Worm (Caenorhabditis elegans) whole organism, late embryonic: ENCODE results near the gene F14H3.15.

Experiments
- C38D4.7 ChIP-seq: fragments of 200-800 bp; sonication (Bioruptor generic); optimal IDR thresholded peaks from 2 replicates; lab custom pipeline; 2018; ENCODE audit warnings: mild to moderate bottlenecking, missing genetic modification characterization, moderate library complexity, missing compliant biosample characterization
- F13H6.1 ChIP-seq: sonication (generic microtip); optimal IDR thresholded peaks from 2 replicates; lab custom pipeline; 2016; ENCODE audit warnings: missing genetic modification characterization, missing compliant biosample characterization
- K09A11.1 ChIP-seq: sonication (generic microtip); optimal IDR thresholded peaks from 2 replicates; lab custom pipeline; 2017; ENCODE audit warnings: antibody characterized with exemption, mild to moderate bottlenecking, missing genetic modification characterization, missing compliant biosample characterization; ENCODE audit not compliant: insufficient read depth
- Y22D7AL.16 ChIP-seq: sonication (generic microtip); optimal IDR thresholded peaks from 2 replicates; lab custom pipeline; 2016; ENCODE audit warnings: missing genetic modification characterization, missing compliant biosample characterization
- ahr-1 ChIP-seq: sonication (generic microtip); optimal IDR thresholded peaks from 2 replicates; lab custom pipeline; 2016; ENCODE audit warnings: missing genetic modification characterization, missing compliant biosample characterization
- ceh-14 ChIP-seq: sonication (generic microtip); optimal IDR thresholded peaks from 2 replicates; lab custom pipeline; 2016; ENCODE audit warnings: missing genotype, missing genetic modification characterization, missing compliant biosample characterization
- ceh-19 ChIP-seq: fragments of 200-800 bp; sonication (Bioruptor generic); optimal IDR thresholded peaks from 2 replicates; lab custom pipeline; 2018; ENCODE audit warnings: mild to moderate bottlenecking, missing genetic modification characterization, missing compliant biosample characterization
- ceh-2 ChIP-seq: sonication (generic microtip); optimal IDR thresholded peaks from 2 replicates; lab custom pipeline; 2016; ENCODE audit warnings: missing genotype, missing genetic modification characterization, missing compliant biosample characterization
- ceh-22 ChIP-seq: sonication (generic microtip); optimal IDR thresholded peaks from 2 replicates; lab custom pipeline; 2017; ENCODE audit warnings: missing biosample characterization, missing genetic modification characterization
- ceh-24 ChIP-seq: sonication (generic microtip); optimal IDR thresholded peaks from 2 replicates; lab custom pipeline; 2016; ENCODE audit warnings: mild to moderate bottlenecking, missing genetic modification characterization, missing compliant biosample characterization
- ceh-30 ChIP-seq: fragments of 150-350 bp; optimal IDR thresholded peaks from 2 replicates; lab custom pipeline; 2014; ENCODE audit warnings: missing biosample characterization, missing genetic modification characterization
- ceh-48 ChIP-seq: sonication (generic microtip); optimal IDR thresholded peaks from 2 replicates; lab custom pipeline; 2016; ENCODE audit warnings: missing genetic modification characterization, inconsistent platforms, missing compliant biosample characterization
- ceh-6 ChIP-seq: fragments of 200-800 bp; sonication (Bioruptor generic); optimal IDR thresholded peaks from 2 replicates; lab custom pipeline; 2018; ENCODE audit warnings: mild to moderate bottlenecking, missing genetic modification characterization, missing compliant biosample characterization
- dmd-4 ChIP-seq: sonication (generic microtip); optimal IDR thresholded peaks from 2 replicates; lab custom pipeline; 2016; ENCODE audit warnings: borderline replicate concordance, missing genetic modification characterization, missing compliant biosample characterization
- fax-1 ChIP-seq: sonication (generic microtip); optimal IDR thresholded peaks from 2 replicates; lab custom pipeline; 2016; ENCODE audit warnings: missing genotype, missing genetic modification characterization, missing compliant biosample characterization
- hlh-30 ChIP-seq: sonication (generic microtip); optimal IDR thresholded peaks from 2 replicates; lab custom pipeline; 2017; ENCODE audit warnings: antibody characterized with exemption, missing genetic modification characterization, missing compliant biosample characterization; ENCODE audit not compliant: insufficient read depth
- hlh-6 ChIP-seq: sonication (generic microtip); optimal IDR thresholded peaks from 2 replicates; lab custom pipeline; 2016; ENCODE audit warnings: missing genotype, missing genetic modification characterization, missing compliant biosample characterization
- hlh-8 ChIP-seq: sonication (generic microtip); optimal IDR thresholded peaks from 2 replicates; lab custom pipeline; 2016; ENCODE audit warnings: missing genotype, missing genetic modification characterization, missing compliant biosample characterization
- lim-6 ChIP-seq: sonication (generic microtip); optimal IDR thresholded peaks from 2 replicates; lab custom pipeline; 2016; ENCODE audit warnings: missing genetic modification characterization, missing compliant biosample characterization
- madf-2 ChIP-seq: sonication (generic microtip); optimal IDR thresholded peaks from 2 replicates; lab custom pipeline; 2017; ENCODE audit warnings: missing genetic modification characterization, missing compliant biosample characterization
- nfya-1 ChIP-seq: sonication (generic microtip); optimal IDR thresholded peaks from 2 replicates; lab custom pipeline; 2017; ENCODE audit warnings: missing genetic modification characterization, mild to moderate bottlenecking, missing compliant biosample characterization, antibody characterized with exemption, moderate library complexity
- nhr-11 ChIP-seq: fragments of 150-350 bp; optimal IDR thresholded peaks from 2 replicates; lab custom pipeline; 2014; ENCODE audit warnings: missing biosample characterization, missing genetic modification characterization
- nhr-232 ChIP-seq: sonication (generic microtip); optimal IDR thresholded peaks from 2 replicates; lab custom pipeline; 2016; ENCODE audit warnings: missing genetic modification characterization, missing compliant biosample characterization
- pag-3 ChIP-seq: sonication (generic microtip); optimal IDR thresholded peaks from 2 replicates; lab custom pipeline; 2016; ENCODE audit warnings: missing compliant biosample characterization, missing genetic modification characterization, borderline replicate concordance
- pha-2 ChIP-seq: sonication (generic microtip); optimal IDR thresholded peaks from 2 replicates; lab custom pipeline; 2017; ENCODE audit warnings: mild to moderate bottlenecking, missing genetic modification characterization, missing compliant biosample characterization
- pqm-1 ChIP-seq: sonication (generic microtip); optimal IDR thresholded peaks from 2 replicates; lab custom pipeline; 2016; ENCODE audit warnings: missing genetic modification characterization, missing compliant biosample characterization
- pros-1 ChIP-seq: fragments of 150-350 bp; optimal IDR thresholded peaks from 2 replicates; lab custom pipeline; 2014; ENCODE audit warnings: missing biosample characterization, missing genetic modification reagents, missing genetic modification characterization
- ref-2 ChIP-seq: sonication (generic microtip); optimal IDR thresholded peaks from 2 replicates; lab custom pipeline; 2016; ENCODE audit warnings: missing genetic modification characterization, missing compliant biosample characterization
- sox-4 ChIP-seq: sonication (generic microtip); optimal IDR thresholded peaks from 2 replicates; lab custom pipeline; 2017; ENCODE audit warnings: mild to moderate bottlenecking, missing genetic modification characterization, inconsistent platforms, missing compliant biosample characterization
- syd-9 ChIP-seq: sonication (generic microtip); optimal IDR thresholded peaks from 2 replicates; lab custom pipeline; 2016; ENCODE audit warnings: mild to moderate bottlenecking, missing genetic modification characterization, moderate library complexity, missing compliant biosample characterization
- tbx-7 ChIP-seq: sonication (generic microtip); optimal IDR thresholded peaks from 2 replicates; lab custom pipeline; 2016; ENCODE audit warnings: missing genotype, missing genetic modification characterization, missing compliant biosample characterization
- ttx-3 ChIP-seq: sonication (generic microtip); optimal IDR thresholded peaks from 2 replicates; lab custom pipeline; 2016; ENCODE audit warnings: missing genetic modification reagents, missing genetic modification characterization, missing compliant biosample characterization
- unc-55 ChIP-seq: sonication (generic microtip); optimal IDR thresholded peaks from 2 replicates; lab custom pipeline; 2017; ENCODE audit warnings: missing biosample characterization, missing genetic modification reagents, missing genetic modification characterization
- unc-86 ChIP-seq: sonication (generic microtip); optimal IDR thresholded peaks from 2 replicates; lab custom pipeline; 2016; ENCODE audit warnings: missing genetic modification characterization, missing compliant biosample characterization
- ztf-16 ChIP-seq: sonication (generic microtip); optimal IDR thresholded peaks from 2 replicates; lab custom pipeline; 2017; ENCODE audit warnings: missing genetic modification characterization, missing compliant biosample characterization

F14H3.15 gene

ce11 chrV:16036166-16036565, 23.9 kb downstream of the F14H3.15 start, which contains the start of gene T10C6.10 (continued):
- no peak for TF ChIP-seq lim-6 (tag; lab: Kevin White, UChicago)

ce11 chrV:16033491-16033890, 26.5 kb downstream of the F14H3.15 start:
- TF ChIP-seq ceh-2 (tag; lab: Kevin White, UChicago) (no peak), dmd-4 (tag; lab: Kevin White, UChicago) (no peak), hlh-6 (tag; lab: Kevin White, UChicago) (no peak)

ce11 chrV:16032761-16033160, 27.3 kb downstream of the F14H3.15 start, which contains the start of gene T10C6.16:
Gene T10C6.16 (minus strand): TSS chrV:16033005.
- no peak for TF ChIP-seq nhr-11
- no peak for TF ChIP-seq hlh-30 (tag; lab: Kevin White, UChicago)
- TF ChIP-seq K09A11.1 (tag; lab: Kevin White, UChicago), result no peak
- no peak for TF ChIP-seq ref-2 (tag; lab: Kevin White, UChicago)
- TF ChIP-seq fax-1 (tag; lab: Kevin White, UChicago), result no peak
- TF ChIP-seq unc-55 (GFP tag; lab: Kevin White, UChicago), result no peak
- no peak for TF ChIP-seq unc-86 (tag; lab: Kevin White, UChicago)
- no peak for TF ChIP-seq ahr-1 (tag; lab: Kevin White, UChicago)
- TF ChIP-seq F13H6.1 (tag; lab: Kevin White, UChicago), result no peak
- no peak for TF ChIP-seq C38D4.7
- TF ChIP-seq ceh-48 (tag; lab: Kevin White, UChicago), result no peak
- no peak for TF ChIP-seq nhr-232 (tag; lab: Kevin White, UChicago)
- TF ChIP-seq pha-2 (tag; lab: Kevin White, UChicago), result no peak
- TF ChIP-seq pag-3 (tag; lab: Kevin White, UChicago), result no peak
- no peak for TF ChIP-seq Y22D7AL.16 (tag; lab: Kevin White, UChicago)
- TF ChIP-seq ceh-14 (tag; lab: Kevin White, UChicago), result no peak
- TF ChIP-seq ceh-30, result no peak
- TF ChIP-seq ceh-19 (GFP tag; lab: Kevin White, UChicago), result no peak

ce11 chrV:16031571-16031970, 28.5 kb downstream of the F14H3.15 start, which contains the start of gene T10C6.7:
Gene T10C6.7 (minus strand): TSS chrV:16031713.
- TF ChIP-seq pqm-1 (tag; lab: Kevin White, UChicago) (no peak), unc-55 (GFP tag; lab: Kevin White, UChicago) (no peak), tbx-7 (tag; lab: Kevin White, UChicago) (no peak), ahr-1 (tag; lab: Kevin White, UChicago) (no peak), ceh-22 (tag; lab: Kevin White, UChicago) (no peak), C38D4.7 (no peak), pros-1 (tag; lab: Kevin White, UChicago) (no peak), ttx-3 (no peak)

ce11 chrV:16029237-16029636, 30.8 kb downstream of the F14H3.15 start:
- TF ChIP-seq madf-2 (tag; lab: Kevin White, UChicago) (no peak), pha-2 (tag; lab: Kevin White, UChicago) (no peak), sox-4 (tag; lab: Kevin White, UChicago) (no peak), ceh-6 (GFP tag; lab: Kevin White, UChicago) (no peak), ztf-16 (tag; lab: Kevin White, UChicago) (no peak), hlh-8 (tag; lab: Kevin White, UChicago) (no peak), ceh-24 (no peak), nhr-11 (no peak), F13H6.1 (tag; lab: Kevin White, UChicago) (no peak), nfya-1 (tag; lab: Kevin White, UChicago) (no peak), syd-9 (tag; lab: Kevin White, UChicago) (no peak), lim-6 (tag; lab: Kevin White, UChicago) (no peak), hlh-30 (tag; lab: Kevin White, UChicago) (no peak)
- TF ChIP-seq, all 69 proteins: peak for 0
